Worm (Caenorhabditis elegans) whole organism, L1 larva: ENCODE results near the gene ttc-39B.
A peak's percentile ranks its signal among the peaks of the same experiment; 100 is the strongest.

Source experiments
- C34B4.2 ChIP-seq: sonication (generic microtip); optimal IDR thresholded peaks from 2 replicates; lab custom pipeline; 2017; ENCODE audit warnings: mild to moderate bottlenecking, missing genetic modification characterization, missing compliant biosample characterization
- Y116A8C.19 ChIP-seq: sonication (generic microtip); optimal IDR thresholded peaks from 2 replicates; lab custom pipeline; 2016; ENCODE audit warnings: missing compliant biosample characterization, missing genetic modification characterization, borderline replicate concordance
- aha-1 ChIP-seq: fragments of 150-350 bp; optimal IDR thresholded peaks from 2 replicates; lab custom pipeline; 2014; ENCODE audit warnings: missing biosample characterization, missing genetic modification characterization
- aly-2 ChIP-seq: fragments of 150-350 bp; optimal IDR thresholded peaks from 2 replicates; lab custom pipeline; 2014; ENCODE audit warnings: missing biosample characterization, missing genetic modification characterization
- ama-1 ChIP-seq: fragments of 150-350 bp; optimal IDR thresholded peaks from 2 replicates; lab custom pipeline; 2014
- ceh-8 ChIP-seq: fragments of 200-800 bp; sonication (Bioruptor generic); optimal IDR thresholded peaks from 2 replicates; lab custom pipeline; 2018; ENCODE audit warnings: mild to moderate bottlenecking, missing genetic modification characterization, moderate library complexity, missing compliant biosample characterization
- ceh-90 ChIP-seq: sonication (generic microtip); optimal IDR thresholded peaks from 2 replicates; lab custom pipeline; 2016; ENCODE audit warnings: missing genetic modification characterization, missing compliant biosample characterization
- dpl-1 ChIP-seq, 3 experiments: fragments of 150-350 bp in 2 of 3; sonication (generic microtip) in 1 of 3; optimal IDR thresholded peaks; 2 replicates each; lab custom pipeline; 2014 to 2017; ENCODE audit warnings: missing biosample characterization in 3 of 3, missing genetic modification characterization in 3 of 3, missing genetic modification reagents in 3 of 3
- efl-1 ChIP-seq, 4 experiments: fragments of 150-350 bp; optimal IDR thresholded peaks in 3 of 4; peaks in 1 of 4; 1 replicate in 1 of 4; 2 replicates in 3 of 4; lab custom pipeline; 2014; ENCODE audit warnings: missing biosample characterization in 2 of 4, missing genetic modification characterization in 2 of 4, missing genetic modification reagents in 2 of 4
- efl-3 ChIP-seq: fragments of 200-800 bp; sonication (Bioruptor generic); optimal IDR thresholded peaks from 2 replicates; lab custom pipeline; 2018; ENCODE audit warnings: mild to moderate bottlenecking, missing genetic modification characterization, missing compliant biosample characterization
- egl-13 ChIP-seq: sonication (generic microtip); optimal IDR thresholded peaks from 2 replicates; lab custom pipeline; 2016; ENCODE audit warnings: missing genotype, missing genetic modification reagents, missing genetic modification characterization, missing compliant biosample characterization
- elt-2 ChIP-seq: sonication (generic microtip); optimal IDR thresholded peaks from 2 replicates; lab custom pipeline; 2016; ENCODE audit warnings: missing genetic modification characterization, mild to moderate bottlenecking, inconsistent platforms, missing compliant biosample characterization, missing genetic modification reagents
- elt-3 ChIP-seq, 6 experiments: fragments of 150-350 bp in 1 of 6; sonication (generic microtip); optimal IDR thresholded peaks; 2 replicates each; lab custom pipeline; 2017 to 2018; ENCODE audit warnings: missing biosample characterization in 6 of 6, missing genetic modification characterization in 6 of 6, inconsistent platforms in 1 of 6
- fkh-10 ChIP-seq: sonication (generic microtip); optimal IDR thresholded peaks from 2 replicates; lab custom pipeline; 2017; ENCODE audit warnings: missing biosample characterization, missing genetic modification reagents, missing genetic modification characterization
- fos-1 ChIP-seq: fragments of 150-350 bp; optimal IDR thresholded peaks from 2 replicates; lab custom pipeline; 2014; ENCODE audit warnings: missing biosample characterization, missing genetic modification characterization
- hlh-4 ChIP-seq: sonication (generic microtip); optimal IDR thresholded peaks from 2 replicates; lab custom pipeline; 2016; ENCODE audit warnings: mild to moderate bottlenecking, missing genetic modification characterization, missing compliant biosample characterization
- hpl-2 ChIP-seq: fragments of 150-350 bp; optimal IDR thresholded peaks from 2 replicates; lab custom pipeline; 2014; ENCODE audit warnings: missing biosample characterization, missing genetic modification reagents, missing genetic modification characterization
- isw-1 ChIP-seq: fragments of 200-800 bp; sonication (Bioruptor generic); IDR thresholded peaks from 2 replicates; pipeline ENCODE4 v1.3.6; 2022; ENCODE audit warnings: missing genetic modification characterization, missing compliant biosample characterization
- lin-13 ChIP-seq: fragments of 150-350 bp; optimal IDR thresholded peaks from 2 replicates; lab custom pipeline; 2014; ENCODE audit warnings: missing biosample characterization, missing genetic modification reagents, missing genetic modification characterization
- lin-14 ChIP-seq: fragments of 200-800 bp; sonication (Bioruptor generic); optimal IDR thresholded peaks from 2 replicates; lab custom pipeline; 2018; ENCODE audit warnings: mild to moderate bottlenecking, missing genetic modification characterization, moderate library complexity, missing compliant biosample characterization
- lin-35 ChIP-seq, 2 experiments: fragments of 150-350 bp; optimal IDR thresholded peaks; 2 replicates each; lab custom pipeline; 2014; ENCODE audit warnings: missing biosample characterization in 2 of 2, missing genetic modification characterization in 2 of 2, missing genetic modification reagents in 2 of 2
- lin-39 ChIP-seq: fragments of 150-350 bp; optimal IDR thresholded peaks from 2 replicates; lab custom pipeline; 2014; ENCODE audit warnings: missing biosample characterization, missing genetic modification reagents, missing genetic modification characterization
- lir-3 ChIP-seq: sonication (generic microtip); optimal IDR thresholded peaks from 2 replicates; lab custom pipeline; 2016; ENCODE audit warnings: mild to moderate bottlenecking, missing genetic modification characterization, moderate library complexity, missing compliant biosample characterization; ENCODE audit not compliant: poor library complexity
- lsy-2 ChIP-seq, 2 experiments: fragments of 150-350 bp; optimal IDR thresholded peaks; 2 replicates each; lab custom pipeline; 2014; ENCODE audit warnings: missing biosample characterization in 2 of 2, missing genetic modification characterization in 2 of 2
- mab-9 ChIP-seq: fragments of 200-800 bp; sonication (Bioruptor generic); IDR thresholded peaks from 2 replicates; pipeline ENCODE4 v1.3.6; 2022; ENCODE audit warnings: missing genetic modification reagents, missing genetic modification characterization, missing compliant biosample characterization
- mdl-1 ChIP-seq, 2 experiments: fragments of 150-350 bp; optimal IDR thresholded peaks; 2 replicates each; lab custom pipeline; 2014 to 2017; ENCODE audit warnings: missing biosample characterization in 2 of 2, missing genetic modification characterization in 2 of 2, inconsistent platforms in 1 of 2
- mep-1 ChIP-seq: fragments of 150-350 bp; optimal IDR thresholded peaks from 2 replicates; lab custom pipeline; 2014; ENCODE audit warnings: missing biosample characterization, missing genetic modification characterization
- nhr-11 ChIP-seq: fragments of 150-350 bp; optimal IDR thresholded peaks from 2 replicates; lab custom pipeline; 2014; ENCODE audit warnings: missing biosample characterization, missing genetic modification characterization
- nhr-12 ChIP-seq: sonication (generic microtip); optimal IDR thresholded peaks from 2 replicates; lab custom pipeline; 2017; ENCODE audit warnings: missing biosample characterization, missing genetic modification characterization
- nhr-19 ChIP-seq: fragments of 200-800 bp; sonication (Bioruptor generic); conservative IDR thresholded peaks from 2 replicates; pipeline ENCODE4 v1.3.6; 2022; ENCODE audit warnings: missing genetic modification characterization, missing compliant biosample characterization
- nhr-20 ChIP-seq: sonication (generic microtip); optimal IDR thresholded peaks from 2 replicates; lab custom pipeline; 2016; ENCODE audit warnings: mild to moderate bottlenecking, missing genetic modification characterization, missing compliant biosample characterization
- nhr-237 ChIP-seq: fragments of 150-350 bp; optimal IDR thresholded peaks from 2 replicates; lab custom pipeline; 2014; ENCODE audit warnings: missing biosample characterization, missing genetic modification characterization
- nhr-77 ChIP-seq: fragments of 150-350 bp; optimal IDR thresholded peaks from 2 replicates; lab custom pipeline; 2014; ENCODE audit warnings: missing biosample characterization, missing genetic modification characterization
- nhr-84 ChIP-seq: sonication (generic microtip); optimal IDR thresholded peaks from 2 replicates; lab custom pipeline; 2017; ENCODE audit warnings: missing biosample characterization, missing genetic modification characterization
- pax-3 ChIP-seq: fragments of 200-800 bp; sonication (Bioruptor generic); optimal IDR thresholded peaks from 2 replicates; lab custom pipeline; 2018; ENCODE audit warnings: mild to moderate bottlenecking, missing genetic modification characterization, moderate library complexity, missing compliant biosample characterization
- pqm-1 ChIP-seq: sonication (generic microtip); optimal IDR thresholded peaks from 3 replicates; lab custom pipeline; 2017; ENCODE audit warnings: missing biosample characterization, missing genetic modification characterization
- snpc-4 ChIP-seq: fragments of 150-350 bp; optimal IDR thresholded peaks from 2 replicates; lab custom pipeline; 2014; ENCODE audit warnings: missing biosample characterization, missing genetic modification characterization
- sox-4 ChIP-seq: sonication (generic microtip); optimal IDR thresholded peaks from 2 replicates; lab custom pipeline; 2016; ENCODE audit warnings: missing genetic modification characterization, missing compliant biosample characterization
- sptf-1 ChIP-seq: fragments of 150-350 bp; optimal IDR thresholded peaks from 2 replicates; lab custom pipeline; 2014; ENCODE audit warnings: missing biosample characterization, missing genetic modification characterization
- unc-130 ChIP-seq: fragments of 150-350 bp; optimal IDR thresholded peaks from 2 replicates; lab custom pipeline; 2017; ENCODE audit warnings: missing biosample characterization, missing genetic modification characterization, inconsistent platforms
- unc-30 ChIP-seq: sonication (generic microtip); optimal IDR thresholded peaks from 2 replicates; lab custom pipeline; 2017; ENCODE audit warnings: missing biosample characterization, missing genetic modification characterization
- unc-86 ChIP-seq: sonication (generic microtip); optimal IDR thresholded peaks from 2 replicates; lab custom pipeline; 2016; ENCODE audit warnings: missing genetic modification characterization, missing compliant biosample characterization
- ztf-4 ChIP-seq: fragments of 150-350 bp; optimal IDR thresholded peaks from 2 replicates; lab custom pipeline; 2014; ENCODE audit warnings: missing biosample characterization, missing genetic modification characterization

ttc-39B gene

ce11 chrII:6320655-6321388 is 13.0 kb downstream of the ttc-39B start, which contains the start of gene efr-3 (continued):
- peak; percentile 93 to 97 for TF ChIP-seq lin-35 (GFP tag; optimal IDR thresholded peaks at IDR 0.05; lab: Kevin White, UChicago)
- TF ChIP-seq lsy-2 (tag; optimal IDR thresholded peaks at IDR 0.05; lab: Kevin White, UChicago) = peak; percentile 65 to 79
- TF ChIP-seq snpc-4 (tag; lab: Kevin White, UChicago) = peak; percentile 24
- TF ChIP-seq nhr-19 (GFP tag; lab: Robert Waterston, UW) = peak; percentile 21; the same call in 1 of the 2 replicates
- TF ChIP-seq mdl-1 (tag; optimal IDR thresholded peaks at IDR 0.05; lab: Kevin White, UChicago) = no peak
- TF ChIP-seq pax-3 = no peak
- TF ChIP-seq elt-3 (tag; optimal IDR thresholded peaks at IDR 0.05; lab: Kevin White, UChicago) = peak in 1 of 6 experiments; percentile 27
- TF ChIP-seq C34B4.2 = no peak
- no peak for TF ChIP-seq nhr-12 (tag; lab: Kevin White, UChicago)
- TF ChIP-seq unc-30 (tag; lab: Kevin White, UChicago) = no peak
- TF ChIP-seq aly-2 (tag; lab: Kevin White, UChicago) = no peak
- TF ChIP-seq pqm-1 (tag; lab: Kevin White, UChicago) = no peak
- TF ChIP-seq hlh-4 = no peak
- TF ChIP-seq nhr-237 (tag; lab: Kevin White, UChicago) = no peak
- TF ChIP-seq lir-3 = no peak
- no peak for TF ChIP-seq ceh-8 (GFP tag; lab: Kevin White, UChicago)
- no peak for TF ChIP-seq hpl-2 (GFP tag; lab: Kevin White, UChicago)
- TF ChIP-seq nhr-77 = no peak
- TF ChIP-seq sptf-1 = no peak
- TF ChIP-seq nhr-11 (tag; lab: Kevin White, UChicago) = peak; percentile 18
- no peak for TF ChIP-seq unc-130 (tag; lab: Kevin White, UChicago)
- peak; percentile 47 for TF ChIP-seq lin-14
- no peak for TF ChIP-seq ama-1 (lab: Kevin White, UChicago)
- TF ChIP-seq elt-2 = no peak
- no peak for TF ChIP-seq sox-4 (tag; lab: Kevin White, UChicago)
- TF ChIP-seq mab-9 (GFP tag; lab: Robert Waterston, UW) = no peak
- TF ChIP-seq fos-1 (tag; lab: Kevin White, UChicago) = no peak
- TF ChIP-seq isw-1 (GFP tag; lab: Robert Waterston, UW) = peak; percentile 51
- peak; percentile 38 for TF ChIP-seq nhr-20 (tag; lab: Kevin White, UChicago)
- no peak for TF ChIP-seq aha-1 (tag; lab: Kevin White, UChicago)
- no peak for TF ChIP-seq nhr-84 (tag; lab: Kevin White, UChicago)
- TF ChIP-seq unc-86 (tag; lab: Kevin White, UChicago) = peak; percentile 28
- no peak for TF ChIP-seq ztf-4 (tag; lab: Kevin White, UChicago)
- TF ChIP-seq Y116A8C.19 = no peak
- TF ChIP-seq mep-1 = peak; percentile 62
- peak; percentile 38 for TF ChIP-seq lin-39 (tag; lab: Kevin White, UChicago)
- TF ChIP-seq dpl-1 (GFP tag; optimal IDR thresholded peaks at IDR 0.05; lab: Kevin White, UChicago) = peak; percentile 89 to 95 (median 93)
- no peak for TF ChIP-seq lin-13 (GFP tag; lab: Kevin White, UChicago)
- TF ChIP-seq efl-3 (GFP tag; lab: Kevin White, UChicago) = no peak
- TF ChIP-seq fkh-10 (GFP tag; lab: Kevin White, UChicago) = no peak
- no peak for TF ChIP-seq ceh-90 (tag; lab: Kevin White, UChicago)

ce11 chrII:6311888-6312287 is 21.9 kb downstream of the ttc-39B start:
- TF ChIP-seq ceh-90 (tag; lab: Kevin White, UChicago) (no peak), egl-13 (no peak), efl-1 (optimal IDR thresholded peaks at IDR 0.05; lab: Kevin White, UChicago) (no peak), efl-1 (GFP tag; optimal IDR thresholded peaks at IDR 0.05 in 1 of 2; lab: Kevin White, UChicago) (peak in 1 of 2 experiments; percentile 55)
